Worm (Caenorhabditis elegans) whole organism, L1 larva: ENCODE data around the gene K12B6.9.

Source experiments
- C04F5.9 ChIP-seq: sonication (generic microtip); optimal IDR thresholded peaks from 2 replicates; lab custom pipeline; 2016; ENCODE audit warnings: missing genetic modification characterization, missing compliant biosample characterization
- C16A3.4 ChIP-seq: fragments of 150-350 bp; optimal IDR thresholded peaks from 2 replicates; lab custom pipeline; 2014; ENCODE audit warnings: missing biosample characterization, missing genetic modification characterization
- F16B12.6 ChIP-seq: fragments of 150-350 bp; optimal IDR thresholded peaks from 2 replicates; lab custom pipeline; 2014; ENCODE audit warnings: missing biosample characterization, missing genetic modification characterization
- Y116A8C.19 ChIP-seq: sonication (generic microtip); optimal IDR thresholded peaks from 2 replicates; lab custom pipeline; 2016; ENCODE audit warnings: missing compliant biosample characterization, missing genetic modification characterization, borderline replicate concordance
- aly-2 ChIP-seq: fragments of 150-350 bp; optimal IDR thresholded peaks from 2 replicates; lab custom pipeline; 2014; ENCODE audit warnings: missing biosample characterization, missing genetic modification characterization
- ama-1 ChIP-seq: fragments of 150-350 bp; optimal IDR thresholded peaks from 2 replicates; lab custom pipeline; 2014
- blmp-1 ChIP-seq: fragments of 150-350 bp; optimal IDR thresholded peaks from 2 replicates; lab custom pipeline; 2014; ENCODE audit warnings: missing biosample characterization, missing genetic modification characterization
- ceh-63 ChIP-seq: fragments of 200-800 bp; sonication (Bioruptor generic); optimal IDR thresholded peaks from 2 replicates; lab custom pipeline; 2018; ENCODE audit warnings: mild to moderate bottlenecking, missing genetic modification characterization, missing compliant biosample characterization
- ceh-82 ChIP-seq, 3 experiments: fragments of 150-350 bp in 1 of 3; sonication (generic microtip) in 2 of 3; optimal IDR thresholded peaks; 2 replicates each; lab custom pipeline; 2014 to 2017; ENCODE audit warnings: missing biosample characterization in 3 of 3, missing genetic modification characterization in 3 of 3
- ceh-88 ChIP-seq: fragments of 200-800 bp; sonication (Bioruptor generic); IDR thresholded peaks from 2 replicates; pipeline ENCODE4 v1.3.6; 2022; ENCODE audit warnings: missing genetic modification characterization, missing compliant biosample characterization
- ces-1 ChIP-seq: fragments of 150-350 bp; optimal IDR thresholded peaks from 2 replicates; lab custom pipeline; 2014; ENCODE audit warnings: missing biosample characterization, missing genetic modification reagents, missing genetic modification characterization
- efl-3 ChIP-seq: fragments of 200-800 bp; sonication (Bioruptor generic); optimal IDR thresholded peaks from 2 replicates; lab custom pipeline; 2018; ENCODE audit warnings: mild to moderate bottlenecking, missing genetic modification characterization, missing compliant biosample characterization
- egl-13 ChIP-seq: sonication (generic microtip); optimal IDR thresholded peaks from 2 replicates; lab custom pipeline; 2016; ENCODE audit warnings: missing genotype, missing genetic modification reagents, missing genetic modification characterization, missing compliant biosample characterization
- elt-3 ChIP-seq, 6 experiments: fragments of 150-350 bp in 1 of 6; sonication (generic microtip); optimal IDR thresholded peaks; 2 replicates each; lab custom pipeline; 2017 to 2018; ENCODE audit warnings: missing biosample characterization in 6 of 6, missing genetic modification characterization in 6 of 6, inconsistent platforms in 1 of 6
- fkh-10 ChIP-seq: sonication (generic microtip); optimal IDR thresholded peaks from 2 replicates; lab custom pipeline; 2017; ENCODE audit warnings: missing biosample characterization, missing genetic modification reagents, missing genetic modification characterization
- fkh-4 ChIP-seq: sonication (generic microtip); optimal IDR thresholded peaks from 2 replicates; lab custom pipeline; 2016; ENCODE audit warnings: missing compliant biosample characterization, missing genetic modification characterization, borderline replicate concordance
- hlh-4 ChIP-seq: sonication (generic microtip); optimal IDR thresholded peaks from 2 replicates; lab custom pipeline; 2016; ENCODE audit warnings: mild to moderate bottlenecking, missing genetic modification characterization, missing compliant biosample characterization
- hpl-2 ChIP-seq: fragments of 150-350 bp; optimal IDR thresholded peaks from 2 replicates; lab custom pipeline; 2014; ENCODE audit warnings: missing biosample characterization, missing genetic modification reagents, missing genetic modification characterization
- lin-14 ChIP-seq: fragments of 200-800 bp; sonication (Bioruptor generic); optimal IDR thresholded peaks from 2 replicates; lab custom pipeline; 2018; ENCODE audit warnings: mild to moderate bottlenecking, missing genetic modification characterization, moderate library complexity, missing compliant biosample characterization
- lin-35 ChIP-seq, 2 experiments: fragments of 150-350 bp; optimal IDR thresholded peaks; 2 replicates each; lab custom pipeline; 2014; ENCODE audit warnings: missing biosample characterization in 2 of 2, missing genetic modification characterization in 2 of 2, missing genetic modification reagents in 2 of 2
- lin-39 ChIP-seq: fragments of 150-350 bp; optimal IDR thresholded peaks from 2 replicates; lab custom pipeline; 2014; ENCODE audit warnings: missing biosample characterization, missing genetic modification reagents, missing genetic modification characterization
- lir-3 ChIP-seq: sonication (generic microtip); optimal IDR thresholded peaks from 2 replicates; lab custom pipeline; 2016; ENCODE audit warnings: mild to moderate bottlenecking, missing genetic modification characterization, moderate library complexity, missing compliant biosample characterization; ENCODE audit not compliant: poor library complexity
- lsy-2 ChIP-seq, 2 experiments: fragments of 150-350 bp; optimal IDR thresholded peaks; 2 replicates each; lab custom pipeline; 2014; ENCODE audit warnings: missing biosample characterization in 2 of 2, missing genetic modification characterization in 2 of 2
- mep-1 ChIP-seq: fragments of 150-350 bp; optimal IDR thresholded peaks from 2 replicates; lab custom pipeline; 2014; ENCODE audit warnings: missing biosample characterization, missing genetic modification characterization
- nhr-11 ChIP-seq: fragments of 150-350 bp; optimal IDR thresholded peaks from 2 replicates; lab custom pipeline; 2014; ENCODE audit warnings: missing biosample characterization, missing genetic modification characterization
- nhr-19 ChIP-seq: fragments of 200-800 bp; sonication (Bioruptor generic); conservative IDR thresholded peaks from 2 replicates; pipeline ENCODE4 v1.3.6; 2022; ENCODE audit warnings: missing genetic modification characterization, missing compliant biosample characterization
- nhr-20 ChIP-seq: sonication (generic microtip); optimal IDR thresholded peaks from 2 replicates; lab custom pipeline; 2016; ENCODE audit warnings: mild to moderate bottlenecking, missing genetic modification characterization, missing compliant biosample characterization
- nhr-237 ChIP-seq: fragments of 150-350 bp; optimal IDR thresholded peaks from 2 replicates; lab custom pipeline; 2014; ENCODE audit warnings: missing biosample characterization, missing genetic modification characterization
- nhr-28 ChIP-seq: fragments of 150-350 bp; optimal IDR thresholded peaks from 2 replicates; lab custom pipeline; 2014; ENCODE audit warnings: missing biosample characterization, missing genetic modification characterization
- nhr-84 ChIP-seq: sonication (generic microtip); optimal IDR thresholded peaks from 2 replicates; lab custom pipeline; 2017; ENCODE audit warnings: missing biosample characterization, missing genetic modification characterization
- nhr-85 ChIP-seq: sonication (generic microtip); peaks from one replicate; lab custom pipeline; 2016; ENCODE audit warnings: missing genetic modification characterization, inconsistent platforms, missing compliant biosample characterization
- nhr-90 ChIP-seq: sonication (generic microtip); optimal IDR thresholded peaks from 2 replicates; lab custom pipeline; 2016; ENCODE audit warnings: mild to moderate bottlenecking, missing genetic modification characterization, missing compliant biosample characterization; ENCODE audit not compliant: poor library complexity
- pax-3 ChIP-seq: fragments of 200-800 bp; sonication (Bioruptor generic); optimal IDR thresholded peaks from 2 replicates; lab custom pipeline; 2018; ENCODE audit warnings: mild to moderate bottlenecking, missing genetic modification characterization, moderate library complexity, missing compliant biosample characterization
- pqm-1 ChIP-seq: sonication (generic microtip); optimal IDR thresholded peaks from 3 replicates; lab custom pipeline; 2017; ENCODE audit warnings: missing biosample characterization, missing genetic modification characterization
- rnt-1 ChIP-seq: sonication (generic microtip); optimal IDR thresholded peaks from 2 replicates; lab custom pipeline; 2016; ENCODE audit warnings: mild to moderate bottlenecking, missing genetic modification characterization, moderate library complexity, missing compliant biosample characterization
- skn-1 ChIP-seq: fragments of 150-350 bp; optimal IDR thresholded peaks from 2 replicates; lab custom pipeline; 2014; ENCODE audit warnings: missing biosample characterization, missing genetic modification characterization
- snu-23 ChIP-seq: sonication (generic microtip); optimal IDR thresholded peaks from 2 replicates; lab custom pipeline; 2016; ENCODE audit warnings: missing genetic modification characterization, missing compliant biosample characterization
- sox-4 ChIP-seq: sonication (generic microtip); optimal IDR thresholded peaks from 2 replicates; lab custom pipeline; 2016; ENCODE audit warnings: missing genetic modification characterization, missing compliant biosample characterization
- sptf-1 ChIP-seq: fragments of 150-350 bp; optimal IDR thresholded peaks from 2 replicates; lab custom pipeline; 2014; ENCODE audit warnings: missing biosample characterization, missing genetic modification characterization
- sup-37 ChIP-seq: fragments of 200-800 bp; sonication (Bioruptor generic); optimal IDR thresholded peaks from 2 replicates; lab custom pipeline; 2018; ENCODE audit warnings: mild to moderate bottlenecking, missing genetic modification characterization, missing compliant biosample characterization
- swsn-7 ChIP-seq: sonication (generic microtip); optimal IDR thresholded peaks from 2 replicates; lab custom pipeline; 2016; ENCODE audit warnings: missing genetic modification characterization, missing compliant biosample characterization
- tbx-2 ChIP-seq: sonication (generic microtip); optimal IDR thresholded peaks from 2 replicates; lab custom pipeline; 2016; ENCODE audit warnings: missing genetic modification characterization, missing compliant biosample characterization
- unc-62 ChIP-seq: fragments of 150-350 bp; optimal IDR thresholded peaks from 2 replicates; lab custom pipeline; 2014; ENCODE audit warnings: missing biosample characterization, missing genetic modification reagents, missing genetic modification characterization
- unc-86 ChIP-seq: sonication (generic microtip); optimal IDR thresholded peaks from 2 replicates; lab custom pipeline; 2016; ENCODE audit warnings: missing genetic modification characterization, missing compliant biosample characterization
- unc-98 ChIP-seq: fragments of 200-800 bp; sonication (Bioruptor generic); IDR thresholded peaks from 2 replicates; pipeline ENCODE4 v1.3.6; 2022; ENCODE audit warnings: missing genetic modification characterization, missing compliant biosample characterization
- zag-1 ChIP-seq: fragments of 150-350 bp; optimal IDR thresholded peaks from 2 replicates; lab custom pipeline; 2014; ENCODE audit warnings: missing biosample characterization, missing genetic modification characterization
- zip-4 ChIP-seq: fragments of 200-800 bp; sonication (Bioruptor generic); optimal IDR thresholded peaks from 2 replicates; lab custom pipeline; 2018; ENCODE audit warnings: mild to moderate bottlenecking, missing genetic modification characterization, moderate library complexity, missing compliant biosample characterization

Gene K12B6.9

ce11 chrV:6267237-6267812 lies 25.1 kb downstream of the K12B6.9 start, which contains the start of gene mrck-1 (continued):
- TF ChIP-seq tbx-2 (tag; lab: Kevin White, UChicago), result peak; percentile 96
- TF ChIP-seq zip-4 (GFP tag; lab: Kevin White, UChicago), result peak; percentile 73
- TF ChIP-seq aly-2 (tag; lab: Kevin White, UChicago), result peak; percentile 88
- TF ChIP-seq ceh-82 (tag; optimal IDR thresholded peaks at IDR 0.05; lab: Kevin White, UChicago), result peak; percentile 92 to 97 (median 93)
- TF ChIP-seq rnt-1 (tag; lab: Kevin White, UChicago), result peak; percentile 96
- peak; percentile 25 for TF ChIP-seq pax-3
- peak; percentile 88 for TF ChIP-seq lin-39 (tag; lab: Kevin White, UChicago)
- peak; percentile 53 for TF ChIP-seq nhr-11 (tag; lab: Kevin White, UChicago)
- peak; percentile 99 for TF ChIP-seq lin-14 (GFP tag; lab: Kevin White, UChicago)
- TF ChIP-seq F16B12.6 (tag; lab: Kevin White, UChicago), result peak; percentile 56
- TF ChIP-seq lin-35 (GFP tag; optimal IDR thresholded peaks at IDR 0.05; lab: Kevin White, UChicago), result peak; percentile 83 to 91
- TF ChIP-seq snu-23, result peak; percentile 97
- TF ChIP-seq zag-1 (tag; lab: Kevin White, UChicago), result peak; percentile 90
- TF ChIP-seq nhr-19, result peak; percentile 92
- TF ChIP-seq nhr-90, result peak; percentile 92
- no peak for TF ChIP-seq nhr-28 (tag; lab: Kevin White, UChicago)
- TF ChIP-seq nhr-237, result peak; percentile 21
- no peak for TF ChIP-seq efl-3 (GFP tag; lab: Kevin White, UChicago)
- peak; percentile 85 for TF ChIP-seq egl-13 (tag; lab: Kevin White, UChicago)
- peak; percentile 96 for TF ChIP-seq blmp-1 (tag; lab: Kevin White, UChicago)
- TF ChIP-seq C16A3.4 (tag; lab: Kevin White, UChicago), result peak; percentile 97
- TF ChIP-seq Y116A8C.19 (tag; lab: Kevin White, UChicago), result no peak
- peak; percentile 98 for TF ChIP-seq mep-1 (tag; lab: Kevin White, UChicago)
- TF ChIP-seq pqm-1, result no peak
- TF ChIP-seq unc-98 (GFP tag; lab: Robert Waterston, UW), result no peak
- TF ChIP-seq hlh-4, result no peak
- peak; percentile 64 for TF ChIP-seq sox-4 (tag; lab: Kevin White, UChicago)
- no peak for TF ChIP-seq nhr-84 (tag; lab: Kevin White, UChicago)
- TF ChIP-seq ceh-88, result peak; percentile 74
- TF ChIP-seq swsn-7 (tag; lab: Kevin White, UChicago), result peak; percentile 97
- peak; percentile 92 to 94 for TF ChIP-seq lsy-2 (tag; optimal IDR thresholded peaks at IDR 0.05; lab: Kevin White, UChicago)
- TF ChIP-seq sptf-1 (tag; lab: Kevin White, UChicago), result no peak
- no peak for TF ChIP-seq unc-62 (GFP tag; lab: Kevin White, UChicago)

ce11 chrV:6259139-6259538 lies 33.3 kb downstream of the K12B6.9 start, which contains the start of gene K08B12.1:
K08B12.1 (plus strand) TSS chrV:6259367.
- TF ChIP-seq snu-23 (no peak), blmp-1 (tag; lab: Kevin White, UChicago) (peak; percentile 99), elt-3 (tag; optimal IDR thresholded peaks at IDR 0.05; lab: Kevin White, UChicago) (peak in 1 of 6 experiments; percentile 38)
- TF ChIP-seq, all 84 proteins: peak for 2

- TF ChIP-seq nhr-19 (no peak), nhr-20 (peak; percentile 26), ceh-63 (GFP tag; lab: Kevin White, UChicago) (no peak), unc-86 (tag; lab: Kevin White, UChicago) (no peak), hlh-4 (no peak), pax-3 (no peak), swsn-7 (tag; lab: Kevin White, UChicago) (no peak), skn-1 (tag; lab: Kevin White, UChicago) (no peak), ama-1 (lab: Kevin White, UChicago) (no peak), F16B12.6 (tag; lab: Kevin White, UChicago) (no peak), efl-3 (GFP tag; lab: Kevin White, UChicago) (peak; percentile 4), ces-1 (GFP tag; lab: Kevin White, UChicago) (no peak), ceh-88 (no peak), sup-37 (GFP tag; lab: Kevin White, UChicago) (no peak), sox-4 (tag; lab: Kevin White, UChicago) (no peak), hpl-2 (no peak), fkh-4 (no peak), lir-3 (tag; lab: Kevin White, UChicago) (no peak), nhr-85 (tag; lab: Kevin White, UChicago) (peak; percentile 92), fkh-10 (GFP tag; lab: Kevin White, UChicago) (no peak), lsy-2 (tag; optimal IDR thresholded peaks at IDR 0.05; lab: Kevin White, UChicago) (no peak), nhr-237 (no peak), C04F5.9 (tag; lab: Kevin White, UChicago) (no peak), egl-13 (tag; lab: Kevin White, UChicago) (no peak), zip-4 (GFP tag; lab: Kevin White, UChicago) (no peak), nhr-84 (tag; lab: Kevin White, UChicago) (no peak), lin-14 (GFP tag; lab: Kevin White, UChicago) (peak; percentile 65)
These were observed 38.5 kb downstream of the K12B6.9 start for ce11 chrV:6253936-6254335.
